Worm (Caenorhabditis elegans): ENCODE measurements around the gene dct-6.

The dct-6 gene

DNA sequence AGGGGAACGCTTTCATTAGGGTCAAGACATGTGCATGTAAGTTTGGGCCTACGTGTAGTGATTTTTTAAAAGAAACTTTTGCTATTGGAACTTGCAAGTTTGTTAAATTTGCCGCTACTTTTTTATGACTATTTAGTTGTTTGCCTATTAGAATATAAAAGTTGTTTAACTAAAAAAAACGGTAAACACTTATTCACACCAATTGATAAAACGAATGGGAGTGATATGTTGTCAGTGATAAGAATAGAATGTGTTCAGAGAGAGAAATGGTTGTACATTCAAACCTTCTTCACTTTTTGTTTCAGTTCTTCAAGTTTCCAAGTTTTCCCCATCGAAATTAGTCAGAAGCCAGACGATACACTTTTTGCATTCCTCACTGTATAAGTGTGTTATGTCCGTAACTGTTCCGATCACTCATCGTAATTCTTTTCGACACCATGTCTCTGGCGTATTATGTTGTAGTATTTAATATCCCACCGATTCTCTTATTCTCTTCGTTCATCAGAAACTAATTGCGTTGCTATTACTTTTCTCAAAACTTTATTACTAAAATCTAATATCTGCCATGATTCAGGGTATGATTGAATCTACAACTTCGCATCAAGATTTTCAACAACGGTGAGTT, at the start of gene dct-6:
Gene dct-6 (plus strand): TSS at position 575 of the 625 bp plus-strand sequence.
- TF ChIP-seq peb-1 (tag; optimal IDR thresholded peaks at IDR 0.05): no peak
- TF ChIP-seq fos-1 (tag; optimal IDR thresholded peaks at IDR 0.05): peak; percentile 79

ce11 chrIII:5917365-5917958, 48.8 kb upstream of the dct-6 start:
- TF ChIP-seq lsy-2 (tag; optimal IDR thresholded peaks at IDR 0.05) (peak in 1 of 2 experiments; percentile 41), crh-2 (tag; optimal IDR thresholded peaks at IDR 0.05) (peak; percentile 84), ceh-16 (tag; optimal IDR thresholded peaks at IDR 0.05) (no peak), sma-3 (GFP tag; optimal IDR thresholded peaks at IDR 0.05) (peak; percentile 39), skn-1 (tag; optimal IDR thresholded peaks at IDR 0.05) (peak; percentile 89), mab-5 (tag; optimal IDR thresholded peaks at IDR 0.05) (no peak), lin-13 (GFP tag; optimal IDR thresholded peaks at IDR 0.05) (peak; percentile 9), F13H6.1 (tag; optimal IDR thresholded peaks at IDR 0.05) (peak; percentile 20), fos-1 (tag; optimal IDR thresholded peaks at IDR 0.05) (peak; percentile 40), nhr-10 (tag; optimal IDR thresholded peaks at IDR 0.05) (no peak), ztf-4 (tag; optimal IDR thresholded peaks at IDR 0.05) (peak; percentile 26), nhr-21 (tag; optimal IDR thresholded peaks at IDR 0.05) (peak; percentile 72), R02D3.7 (tag; optimal IDR thresholded peaks at IDR 0.05) (no peak), ama-1 (optimal IDR thresholded peaks at IDR 0.05) (peak; percentile 14), gmeb-1 (tag; optimal IDR thresholded peaks at IDR 0.05) (peak; percentile 50), mbf-1 (tag; optimal IDR thresholded peaks at IDR 0.05) (no peak), nhr-25 (tag; optimal IDR thresholded peaks at IDR 0.05) (peak; percentile 4)

DNA sequence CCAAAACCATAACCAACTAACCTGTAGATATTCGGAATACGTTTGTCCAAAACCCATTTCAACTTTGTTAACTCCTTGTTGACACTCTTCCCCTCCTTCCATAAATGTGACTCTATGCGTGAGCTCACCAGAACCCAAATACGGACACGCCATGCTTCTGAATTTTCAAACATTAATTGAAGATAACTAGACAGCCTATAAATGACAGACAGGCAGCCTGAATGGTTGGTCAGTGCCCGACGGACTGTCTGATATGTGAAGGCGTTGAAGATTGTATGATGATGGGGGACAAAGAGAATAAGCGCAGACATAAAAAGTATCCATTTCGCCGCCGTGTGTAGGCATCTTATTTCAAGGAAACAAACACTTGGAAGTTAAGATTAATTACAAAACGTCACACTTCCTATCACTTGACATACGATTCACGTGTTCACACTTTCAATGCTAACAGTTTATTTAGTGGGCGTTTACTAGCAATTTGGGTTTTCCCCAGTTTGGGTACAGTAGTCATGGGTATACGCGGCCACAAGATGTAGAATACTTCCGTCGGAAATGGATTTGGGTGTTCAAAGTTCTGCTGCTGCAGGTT, 46.3 kb upstream of the dct-6 start, which contains the start of the genes tdo-2 and C28H8.2:
Gene tdo-2 (minus strand): TSS at position 157 of the 589 bp plus-strand sequence.
Gene C28H8.2 (plus strand): TSS at position 524 of the 589 bp plus-strand sequence.
- peak; percentile 92 for TF ChIP-seq nhr-21 (tag; optimal IDR thresholded peaks at IDR 0.05)
- no peak for TF ChIP-seq unc-39 (tag; optimal IDR thresholded peaks at IDR 0.05)
- TF ChIP-seq Y55F3AM.14 (GFP tag; optimal IDR thresholded peaks at IDR 0.05): peak; percentile 25
- peak; percentile 28 for TF ChIP-seq ztf-4 (tag; optimal IDR thresholded peaks at IDR 0.05)
- peak; percentile 94 for TF ChIP-seq nhr-25 (tag; optimal IDR thresholded peaks at IDR 0.05)
- no peak for TF ChIP-seq unc-62 (GFP tag; optimal IDR thresholded peaks at IDR 0.05)
- TF ChIP-seq F13H6.1 (tag; optimal IDR thresholded peaks at IDR 0.05): peak; percentile 14
- peak; percentile 56 for TF ChIP-seq crh-2 (tag; optimal IDR thresholded peaks at IDR 0.05)
- TF ChIP-seq nhr-11 (tag; optimal IDR thresholded peaks at IDR 0.05): no peak
- peak; percentile 50 for TF ChIP-seq nhr-129 (tag; optimal IDR thresholded peaks at IDR 0.05)
- peak in 1 of 2 experiments; percentile 75 for TF ChIP-seq mdl-1 (tag; optimal IDR thresholded peaks at IDR 0.05)
- TF ChIP-seq ztf-11 (tag; optimal IDR thresholded peaks at IDR 0.05): no peak
- peak; percentile 8 for TF ChIP-seq C34F6.9 (tag; optimal IDR thresholded peaks at IDR 0.05)
- TF ChIP-seq mab-5 (tag; optimal IDR thresholded peaks at IDR 0.05): peak; percentile 20
- TF ChIP-seq unc-55 (GFP tag; optimal IDR thresholded peaks at IDR 0.05): no peak
- peak; percentile 37 for TF ChIP-seq nhr-6 (tag; optimal IDR thresholded peaks at IDR 0.05)
- no peak for TF ChIP-seq nhr-23 (tag; optimal IDR thresholded peaks at IDR 0.05)
- TF ChIP-seq fos-1 (tag; optimal IDR thresholded peaks at IDR 0.05): peak; percentile 12
- TF ChIP-seq egl-27 (tag; optimal IDR thresholded peaks at IDR 0.05): peak; percentile 69
- TF ChIP-seq lsy-2 (tag; optimal IDR thresholded peaks at IDR 0.05): peak in 1 of 2 experiments; percentile 55
- TF ChIP-seq sma-3 (GFP tag; optimal IDR thresholded peaks at IDR 0.05): peak; percentile 92
- peak; percentile 16 for TF ChIP-seq alr-1 (tag; optimal IDR thresholded peaks at IDR 0.05)
- no peak for TF ChIP-seq R02D3.7 (tag; optimal IDR thresholded peaks at IDR 0.05)
- no peak for TF ChIP-seq nhr-10 (tag; optimal IDR thresholded peaks at IDR 0.05)
- TF ChIP-seq sma-9 (GFP tag; optimal IDR thresholded peaks at IDR 0.05): peak; percentile 90
- TF ChIP-seq sma-9 (tag; optimal IDR thresholded peaks at IDR 0.05): no peak
- peak; percentile 55 for TF ChIP-seq gmeb-1 (tag; optimal IDR thresholded peaks at IDR 0.05)
- peak; percentile 80 for TF ChIP-seq blmp-1 (tag; optimal IDR thresholded peaks at IDR 0.05; ENCODE audit: insufficient read depth)

Measured in whole organism, L2 larva.